Worm (Caenorhabditis elegans): ENCODE data around the gene F52H2.1.

F52H2.1 gene

ce11 chrX:2548884-2549283 is 24.0 kb upstream of the F52H2.1 start, which contains the start of gene smvt-1:
smvt-1 (minus strand) TSS chrX:2548984.
- no peak for TF ChIP-seq nhr-232 (tag; optimal IDR thresholded peaks at IDR 0.05)
- no peak for TF ChIP-seq ceh-30 (tag; optimal IDR thresholded peaks at IDR 0.05)
- no peak for TF ChIP-seq F13H6.1 (tag; optimal IDR thresholded peaks at IDR 0.05)
- no peak for TF ChIP-seq unc-3 (GFP tag; conservative IDR thresholded peaks at IDR 0.05)
- TF ChIP-seq unc-3 (tag; optimal IDR thresholded peaks at IDR 0.05), result no peak
- no peak for TF ChIP-seq sox-4 (tag; optimal IDR thresholded peaks at IDR 0.05)
- no peak for TF ChIP-seq K09A11.1 (tag; optimal IDR thresholded peaks at IDR 0.05; ENCODE audit: insufficient read depth)
- TF ChIP-seq ceh-14 (tag; optimal IDR thresholded peaks at IDR 0.05), result no peak
- no peak for TF ChIP-seq Y22D7AL.16 (tag; optimal IDR thresholded peaks at IDR 0.05)
- TF ChIP-seq ceh-31 (tag; optimal IDR thresholded peaks at IDR 0.05), result no peak
- TF ChIP-seq hlh-30 (tag; optimal IDR thresholded peaks at IDR 0.05; ENCODE audit: insufficient read depth), result no peak
- no peak for TF ChIP-seq tbx-2 (tag; optimal IDR thresholded peaks at IDR 0.05)
- TF ChIP-seq elt-4 (tag; optimal IDR thresholded peaks at IDR 0.05), result no peak
- no peak for TF ChIP-seq T23F11.4 (GFP tag; optimal IDR thresholded peaks at IDR 0.05)
- no peak for TF ChIP-seq gmeb-2 (tag; optimal IDR thresholded peaks at IDR 0.05)
- TF ChIP-seq K02D7.2 (tag; optimal IDR thresholded peaks at IDR 0.05), result no peak
- no peak for TF ChIP-seq unc-86 (tag; optimal IDR thresholded peaks at IDR 0.05)
- TF ChIP-seq hlh-6 (tag; optimal IDR thresholded peaks at IDR 0.05), result no peak
- no peak for TF ChIP-seq ceh-19 (GFP tag; optimal IDR thresholded peaks at IDR 0.05)
- TF ChIP-seq pha-4 (tag; optimal IDR thresholded peaks at IDR 0.05), result no peak

- TF ChIP-seq unc-55 (GFP tag; optimal IDR thresholded peaks at IDR 0.05) (no peak), T23F11.4 (GFP tag; optimal IDR thresholded peaks at IDR 0.05) (peak; percentile 83), ceh-2 (tag; optimal IDR thresholded peaks at IDR 0.05) (peak; percentile 47), ceh-45 (GFP tag; IDR thresholded peaks at IDR 0.05) (peak; percentile 73), sox-2 (GFP tag; IDR thresholded peaks at IDR 0.05) (peak; percentile 68), mec-3 (tag; optimal IDR thresholded peaks at IDR 0.05; ENCODE audit: borderline replicate concordance) (no peak), ztf-16 (tag; optimal IDR thresholded peaks at IDR 0.05) (peak; percentile 82), nhr-11 (tag; optimal IDR thresholded peaks at IDR 0.05) (no peak), ceh-48 (tag; optimal IDR thresholded peaks at IDR 0.05) (peak; percentile 44), ref-2 (tag; optimal IDR thresholded peaks at IDR 0.05) (peak; percentile 82), unc-86 (tag; optimal IDR thresholded peaks at IDR 0.05) (peak; percentile 70), ama-1 (optimal IDR thresholded peaks at IDR 0.05) (no peak), C38D4.7 (GFP tag; optimal IDR thresholded peaks at IDR 0.05) (peak; percentile 82), lin-11 (tag; optimal IDR thresholded peaks at IDR 0.05) (peak; percentile 83), madf-2 (tag; optimal IDR thresholded peaks at IDR 0.05) (peak; percentile 85), pqm-1 (tag; optimal IDR thresholded peaks at IDR 0.05) (peak; percentile 57), C08G9.2 (tag; optimal IDR thresholded peaks at IDR 0.05) (peak; percentile 78), odd-2 (tag; optimal IDR thresholded peaks at IDR 0.05) (peak; percentile 51), elt-4 (tag; optimal IDR thresholded peaks at IDR 0.05) (peak; percentile 75), hlh-30 (tag; optimal IDR thresholded peaks at IDR 0.05; ENCODE audit: insufficient read depth) (no peak), eyg-1 (tag; optimal IDR thresholded peaks at IDR 0.05) (peak; percentile 79), dmd-4 (tag; optimal IDR thresholded peaks at IDR 0.05; ENCODE audit: borderline replicate concordance) (peak; percentile 85), ceh-6 (GFP tag; optimal IDR thresholded peaks at IDR 0.05) (peak; percentile 88), pros-1 (tag; optimal IDR thresholded peaks at IDR 0.05) (no peak), ceh-24 (tag; optimal IDR thresholded peaks at IDR 0.05) (peak; percentile 56), gmeb-2 (tag; optimal IDR thresholded peaks at IDR 0.05) (peak; percentile 85), ceh-14 (tag; optimal IDR thresholded peaks at IDR 0.05) (peak; percentile 88), elt-2 (tag; optimal IDR thresholded peaks at IDR 0.05) (peak; percentile 91), K09A11.1 (tag; optimal IDR thresholded peaks at IDR 0.05; ENCODE audit: insufficient read depth) (peak; percentile 71), hlh-13 (GFP tag; optimal IDR thresholded peaks at IDR 0.05) (peak; percentile 50), fkh-6 (tag; optimal IDR thresholded peaks at IDR 0.05) (peak; percentile 74), hlh-6 (tag; optimal IDR thresholded peaks at IDR 0.05) (peak; percentile 87), rnt-1 (tag; optimal IDR thresholded peaks at IDR 0.05) (peak; percentile 84), dve-1 (tag; optimal IDR thresholded peaks at IDR 0.05) (peak; percentile 75), sox-4 (tag; optimal IDR thresholded peaks at IDR 0.05) (peak; percentile 69), pha-4 (tag; optimal IDR thresholded peaks at IDR 0.05) (no peak), sdc-2 (tag; optimal IDR thresholded peaks at IDR 0.05) (peak; percentile 84), nhr-232 (tag; optimal IDR thresholded peaks at IDR 0.05) (peak; percentile 80), npax-4 (tag; optimal IDR thresholded peaks at IDR 0.05) (peak; percentile 47), ttx-3 (tag; optimal IDR thresholded peaks at IDR 0.05) (peak; percentile 79), pha-2 (tag; optimal IDR thresholded peaks at IDR 0.05) (peak; percentile 88)
Observed at ce11 chrX:2549322-2549721, 23.6 kb upstream of the F52H2.1 start.
